Worm (Caenorhabditis elegans): ENCODE data around the gene C45H4.13.

C45H4.13 gene

ce11 chrV:2150876-2151275 is at the start of gene C45H4.13:
Gene C45H4.13, minus strand, starts transcription at chrV:2150976.
- TF ChIP-seq nfya-1 (tag; optimal IDR thresholded peaks at IDR 0.05; ENCODE audit: borderline replicate concordance, insufficient read depth) (no peak), attf-3 (GFP tag; conservative IDR thresholded peaks at IDR 0.05) (no peak), Y53F4B.3 (GFP tag; IDR thresholded peaks at IDR 0.05) (no peak), hsf-1 (GFP tag; IDR thresholded peaks at IDR 0.05) (no peak), lir-1 (GFP tag; conservative IDR thresholded peaks at IDR 0.05) (no peak), nfya-2 (GFP tag; IDR thresholded peaks at IDR 0.05) (no peak), K11D2.4 (GFP tag; IDR thresholded peaks at IDR 0.05) (no peak), hmg-20 (GFP tag; IDR thresholded peaks at IDR 0.05) (no peak), snpc-1.1 (tag; optimal IDR thresholded peaks at IDR 0.05; ENCODE audit: insufficient read depth) (no peak), chd-7 (tag; optimal IDR thresholded peaks at IDR 0.05) (no peak), ztf-6 (GFP tag; IDR thresholded peaks at IDR 0.05) (no peak), die-1 (tag; optimal IDR thresholded peaks at IDR 0.05) (no peak), sea-2 (GFP tag; IDR thresholded peaks at IDR 0.05) (no peak), F57A8.1 (GFP tag; optimal IDR thresholded peaks at IDR 0.05) (no peak), ceh-79 (tag; optimal IDR thresholded peaks at IDR 0.05) (no peak), nhr-27 (tag; optimal IDR thresholded peaks at IDR 0.05) (no peak), cebp-2 (GFP tag; IDR thresholded peaks at IDR 0.05) (no peak), mxl-1 (tag; optimal IDR thresholded peaks at IDR 0.05) (no peak), egrh-3 (GFP tag; IDR thresholded peaks at IDR 0.05) (no peak), B0035.1 (tag; optimal IDR thresholded peaks at IDR 0.05) (no peak)

- no peak for TF ChIP-seq hlh-12 (tag; optimal IDR thresholded peaks at IDR 0.05)
- no peak for TF ChIP-seq ZK185.1 (tag; optimal IDR thresholded peaks at IDR 0.05; ENCODE audit: poor library complexity, severe bottlenecking)
- peak; percentile 63 for TF ChIP-seq zfh-2 (GFP tag; conservative IDR thresholded peaks at IDR 0.05)
Observed at ce11 chrV:2200402-2200801, 49.6 kb upstream of the C45H4.13 start.

- TF ChIP-seq nfyb-1 (GFP tag; IDR thresholded peaks at IDR 0.05) (0 out of 2 replicates have a peak, but pooled peaks have one; percentile 39), snpc-4 (GFP tag; optimal IDR thresholded peaks at IDR 0.05) (no peak), snpc-4 (tag; optimal IDR thresholded peaks at IDR 0.05) (peak in 2 of 4 experiments; percentile 81 to 90), zfh-2 (GFP tag; conservative IDR thresholded peaks at IDR 0.05) (0 out of 2 replicates have a peak, but pooled peaks have one; percentile 12), hmg-20 (GFP tag; IDR thresholded peaks at IDR 0.05) (no peak), snpc-1.1 (tag; optimal IDR thresholded peaks at IDR 0.05; ENCODE audit: insufficient read depth) (peak; percentile 37), F37B4.10 (GFP tag; IDR thresholded peaks at IDR 0.05) (0 out of 2 replicates have a peak, but pooled peaks have one; percentile 72)
Observed at ce11 chrV:2199594-2199993, 48.8 kb upstream of the C45H4.13 start.

ce11 chrV:2192117-2192516 is 41.3 kb upstream of the C45H4.13 start, which contains the start of gene nhr-13:
Gene nhr-13, plus strand, starts transcription at chrV:2192485.
- TF ChIP-seq efl-1 (GFP tag; optimal IDR thresholded peaks at IDR 0.05) (no peak), hmg-1.2 (GFP tag; IDR thresholded peaks at IDR 0.05) (peak; percentile 92), ztf-3 (GFP tag; optimal IDR thresholded peaks at IDR 0.05) (no peak), Y56A3A.18 (GFP tag; IDR thresholded peaks at IDR 0.05) (no peak), lin-26 (GFP tag; IDR thresholded peaks at IDR 0.05) (no peak), B0261.1 (tag; optimal IDR thresholded peaks at IDR 0.05) (no peak), attf-3 (GFP tag; conservative IDR thresholded peaks at IDR 0.05) (no peak), nhr-80 (tag; optimal IDR thresholded peaks at IDR 0.05) (peak; percentile 47)
